Worm (Caenorhabditis elegans) whole organism, L4 larva: ENCODE data around the gene F54H12.4.
"Not testable (repeated sequence)": the region's sequence is repeated elsewhere in the genome, so short reads cannot be mapped to it uniquely, and the experiment has no call there.

Source experiments
- T26A8.4 ChIP-seq: fragments of 200-800 bp; sonication (Bioruptor generic); IDR thresholded peaks from 2 replicates; pipeline ENCODE4 v1.3.6; 2022; ENCODE audit warnings: missing genetic modification characterization, missing compliant biosample characterization
- Y105C5A.15 ChIP-seq: fragments of 200-800 bp; sonication (Bioruptor generic); IDR thresholded peaks from 2 replicates; pipeline ENCODE4 v1.3.6; 2022; ENCODE audit warnings: missing genetic modification characterization, missing compliant biosample characterization
- ZK337.2 ChIP-seq: fragments of 200-800 bp; sonication (Bioruptor generic); IDR thresholded peaks from 2 replicates; pipeline ENCODE4 v1.3.6; 2022; ENCODE audit warnings: missing genetic modification reagents, missing genetic modification characterization, missing compliant biosample characterization
- ZK546.5 ChIP-seq, 2 experiments: sonication (generic microtip); optimal IDR thresholded peaks; 2 replicates each; lab custom pipeline; 2017; ENCODE audit warnings: missing biosample characterization in 2 of 2, missing genetic modification characterization in 2 of 2
- aha-1 ChIP-seq: fragments of 150-350 bp; peaks from one replicate; lab custom pipeline; 2014; ENCODE audit warnings: missing biosample characterization, missing genetic modification characterization
- arid-1 ChIP-seq: fragments of 200-800 bp; sonication (Bioruptor generic); conservative IDR thresholded peaks from 2 replicates; pipeline ENCODE4 v1.3.6; 2022; ENCODE audit warnings: missing genetic modification reagents, missing genetic modification characterization, missing compliant biosample characterization
- ceh-44 ChIP-seq: fragments of 200-800 bp; sonication (Bioruptor generic); IDR thresholded peaks from 2 replicates; pipeline ENCODE4 v1.3.6; 2022; ENCODE audit warnings: missing genetic modification reagents, missing genetic modification characterization, missing compliant biosample characterization
- dmd-6 ChIP-seq: fragments of 200-800 bp; sonication (Bioruptor generic); IDR thresholded peaks from 2 replicates; pipeline ENCODE4 v1.3.6; 2022; ENCODE audit warnings: missing genetic modification reagents, missing genetic modification characterization, missing compliant biosample characterization
- dmd-8 ChIP-seq: fragments of 200-800 bp; sonication (Bioruptor generic); IDR thresholded peaks from 2 replicates; pipeline ENCODE4 v1.3.6; 2022; ENCODE audit warnings: missing genetic modification characterization, missing compliant biosample characterization
- hlh-30 ChIP-seq: sonication (generic microtip); optimal IDR thresholded peaks from 2 replicates; lab custom pipeline; 2017; ENCODE audit warnings: antibody characterized with exemption, mild to moderate bottlenecking, missing genetic modification characterization, missing compliant biosample characterization; ENCODE audit not compliant: insufficient read depth
- hmg-1.1 ChIP-seq: fragments of 200-800 bp; sonication (Bioruptor generic); IDR thresholded peaks from 2 replicates; pipeline ENCODE4 v1.3.6; 2022; ENCODE audit warnings: missing genetic modification reagents, missing genetic modification characterization, missing compliant biosample characterization
- lim-7 ChIP-seq: fragments of 200-800 bp; sonication (Bioruptor generic); IDR thresholded peaks from 2 replicates; pipeline ENCODE4 v1.3.6; 2022; ENCODE audit warnings: missing genetic modification characterization, missing compliant biosample characterization
- lin-1 ChIP-seq: fragments of 200-800 bp; sonication (Bioruptor generic); IDR thresholded peaks from 2 replicates; pipeline ENCODE4 v1.3.6; 2022; ENCODE audit warnings: missing genetic modification reagents, missing genetic modification characterization, missing compliant biosample characterization
- lin-29 ChIP-seq: fragments of 200-800 bp; sonication (Bioruptor generic); IDR thresholded peaks from 2 replicates; pipeline ENCODE4 v1.3.6; 2022; ENCODE audit warnings: missing genetic modification reagents, missing genetic modification characterization, missing compliant biosample characterization
- lin-38 ChIP-seq: fragments of 200-800 bp; sonication (Bioruptor generic); IDR thresholded peaks from 2 replicates; pipeline ENCODE4 v1.3.6; 2022; ENCODE audit warnings: missing genetic modification reagents, missing genetic modification characterization, missing compliant biosample characterization
- madf-5 ChIP-seq, 2 experiments: fragments of 200-800 bp; sonication (Bioruptor generic); IDR thresholded peaks; 2 replicates each; pipeline ENCODE4 v1.3.6; 2022; ENCODE audit warnings: missing compliant biosample characterization in 2 of 2, missing genetic modification characterization in 2 of 2
- nhr-11 ChIP-seq: fragments of 150-350 bp; optimal IDR thresholded peaks from 2 replicates; lab custom pipeline; 2014; ENCODE audit warnings: missing biosample characterization, missing genetic modification characterization
- rbr-2 ChIP-seq: sonication (generic microtip); optimal IDR thresholded peaks from 2 replicates; lab custom pipeline; 2016; ENCODE audit warnings: missing genotype, missing genetic modification characterization, missing compliant biosample characterization
- set-16 ChIP-seq: fragments of 200-800 bp; sonication (Bioruptor generic); IDR thresholded peaks from 2 replicates; pipeline ENCODE4 v1.3.6; 2022; ENCODE audit warnings: missing genetic modification reagents, missing genetic modification characterization, missing compliant biosample characterization
- snpc-1.2 ChIP-seq: fragments of 200-800 bp; sonication (Bioruptor generic); IDR thresholded peaks from 2 replicates; pipeline ENCODE4 v1.3.6; 2022; ENCODE audit warnings: missing genetic modification reagents, missing genetic modification characterization, missing compliant biosample characterization
- snpc-4 ChIP-seq: fragments of 150-350 bp; optimal IDR thresholded peaks from 2 replicates; lab custom pipeline; 2014; ENCODE audit warnings: missing biosample characterization, missing genetic modification characterization
- tag-97 ChIP-seq: fragments of 200-800 bp; sonication (Bioruptor generic); IDR thresholded peaks from 2 replicates; pipeline ENCODE4 v1.3.6; 2022; ENCODE audit warnings: missing genetic modification characterization, missing compliant biosample characterization

The F54H12.4 gene

ce11 chrIII:7973201-7973767, 10.7 kb upstream of the F54H12.4 start, which contains the start of the genes eef-1B.1 and aco-2 (continued):
- TF ChIP-seq dmd-6 (GFP tag; lab: Robert Waterston, UW), result peak; percentile 86
- TF ChIP-seq nhr-11 (tag; lab: Kevin White, UChicago), result peak; percentile 88
- no peak for TF ChIP-seq dmd-8 (GFP tag; lab: Robert Waterston, UW)
- TF ChIP-seq tag-97 (GFP tag; lab: Robert Waterston, UW), result no peak
- TF ChIP-seq ZK337.2 (GFP tag; lab: Robert Waterston, UW), result no peak

ce11 chrIII:7972687-7973086, 10.1 kb upstream of the F54H12.4 start:
- TF ChIP-seq hlh-30 (tag; lab: Kevin White, UChicago) (no peak), ceh-44 (GFP tag; lab: Robert Waterston, UW) (peak; percentile 53; the same call in 1 of the 2 replicates), set-16 (GFP tag; lab: Robert Waterston, UW) (peak; percentile 85)

- TF ChIP-seq hmg-1.1 (GFP tag; lab: Robert Waterston, UW), result no peak
- 0 out of 2 replicates have a peak, but pooled peaks have one; percentile 29 for TF ChIP-seq snpc-1.2 (GFP tag; lab: Robert Waterston, UW)
- TF ChIP-seq lin-29 (GFP tag; lab: Robert Waterston, UW), result no peak
Observed at ce11 chrIII:7972061-7972460, 9.5 kb upstream of the F54H12.4 start, which contains the start of gene F54H12.5. TSS of gene F54H12.5 (minus strand) at chrIII:7972161.

- TF ChIP-seq arid-1 (GFP tag; lab: Robert Waterston, UW) (no peak), snpc-4 (tag; lab: Kevin White, UChicago) (no peak), snpc-1.2 (GFP tag; lab: Robert Waterston, UW) (no peak)
Observed at ce11 chrIII:7969121-7969520, 6.6 kb upstream of the F54H12.4 start, which contains the start of the genes F54H12.8 and F54H12.7. TSS of gene F54H12.8 (minus strand) at chrIII:7969221. TSS of gene F54H12.7 (plus strand) at chrIII:7969349.

- TF ChIP-seq dmd-8 (GFP tag; lab: Robert Waterston, UW) (peak; percentile 80), Y105C5A.15 (GFP tag; lab: Robert Waterston, UW) (0 out of 2 replicates have a peak, but pooled peaks have one; percentile 33), T26A8.4 (0 out of 2 replicates have a peak, but pooled peaks have one; percentile 15), lim-7 (0 out of 2 replicates have a peak, but pooled peaks have one; percentile 50), madf-5 (GFP tag; IDR thresholded peaks at IDR 0.05; lab: Robert Waterston, UW) (0 out of 4 replicates have a peak, but pooled peaks of 1 of the 2 experiments have one; percentile 27), aha-1 (peak; percentile 38)
Observed at ce11 chrIII:7965946-7966692, 3.6 kb upstream of the F54H12.4 start.

- TF ChIP-seq rbr-2 (tag; lab: Kevin White, UChicago); set-16 (GFP tag; lab: Robert Waterston, UW); ZK546.5 (tag; optimal IDR thresholded peaks at IDR 0.05; lab: Kevin White, UChicago): not testable (repeated sequence)
Observed at ce11 chrIII:7964281-7964680, 1.7 kb upstream of the F54H12.4 start, which contains the start of gene F54H12.2. TSS of gene F54H12.2 (plus strand) at chrIII:7964581.

- 0 out of 2 replicates have a peak, but pooled peaks have one; percentile 44 for TF ChIP-seq lin-1 (GFP tag; lab: Robert Waterston, UW)
- peak; percentile 54 for TF ChIP-seq lin-38 (GFP tag; lab: Robert Waterston, UW)
- TF ChIP-seq arid-1 (GFP tag; lab: Robert Waterston, UW), result peak; percentile 24; the same call in 1 of the 2 replicates
Observed at ce11 chrIII:7958922-7959609, 3.5 kb downstream of the F54H12.4 start, which contains the start of gene F54H12.10. TSS of gene F54H12.10 (minus strand) at chrIII:7958972.
